Worm (Caenorhabditis elegans) whole organism, L4 larva: ENCODE results near the gene smk-1.

Experiments used
- ZK546.5 ChIP-seq, 2 experiments: sonication (generic microtip); optimal IDR thresholded peaks; 2 replicates each; lab custom pipeline; 2017; ENCODE audit warnings: missing biosample characterization in 2 of 2, missing genetic modification characterization in 2 of 2
- ama-1 ChIP-seq: fragments of 150-350 bp; optimal IDR thresholded peaks from 2 replicates; lab custom pipeline; 2014; ENCODE audit warnings: inconsistent platforms, mixed read lengths
- pha-4 ChIP-seq, 2 experiments: fragments of 150-350 bp in 1 of 2; fragments of 200-800 bp in 1 of 2; sonication (Bioruptor generic) in 1 of 2; IDR thresholded peaks in 1 of 2; optimal IDR thresholded peaks in 1 of 2; 2 replicates each; pipeline versions ENCODE4 v1.3.6 to Lab custom; 2014 to 2022; ENCODE audit warnings: missing genetic modification characterization in 2 of 2, missing genetic modification reagents in 2 of 2, missing biosample characterization in 1 of 2, missing compliant biosample characterization in 1 of 2

ce11 chrV:8565075-8565474, 42.5 kb upstream of the smk-1 start, which contains the start of gene F25G6.8:
- TF ChIP-seq ZK546.5 (tag; optimal IDR thresholded peaks at IDR 0.05; lab: Kevin White, UChicago) (no peak), ama-1 (lab: Kevin White, UChicago) (no peak), pha-4 (GFP tag; IDR thresholded peaks at IDR 0.05; lab: Robert Waterston, UW) (no peak), pha-4 (tag; optimal IDR thresholded peaks at IDR 0.05; lab: Kevin White, UChicago) (no peak)
